Fruit fly (Drosophila melanogaster): ENCODE measurements around the gene Ppm1.

dm6 chr3L:630666-631065, 49.5 kb downstream of the Ppm1 start:
- TF ChIP-seq CG13204 (GFP tag; optimal IDR thresholded peaks at IDR 0.05) (no peak), CG8301 (tag; optimal IDR thresholded peaks at IDR 0.05) (no peak), CG17806 (tag; optimal IDR thresholded peaks at IDR 0.05) (no peak), fd96Ca (GFP tag; IDR thresholded peaks at IDR 0.05) (no peak)

Measured in whole organism, pupa.